Fruit fly (Drosophila melanogaster): ENCODE results near the gene CG8420.

CG8420 gene

DNA sequence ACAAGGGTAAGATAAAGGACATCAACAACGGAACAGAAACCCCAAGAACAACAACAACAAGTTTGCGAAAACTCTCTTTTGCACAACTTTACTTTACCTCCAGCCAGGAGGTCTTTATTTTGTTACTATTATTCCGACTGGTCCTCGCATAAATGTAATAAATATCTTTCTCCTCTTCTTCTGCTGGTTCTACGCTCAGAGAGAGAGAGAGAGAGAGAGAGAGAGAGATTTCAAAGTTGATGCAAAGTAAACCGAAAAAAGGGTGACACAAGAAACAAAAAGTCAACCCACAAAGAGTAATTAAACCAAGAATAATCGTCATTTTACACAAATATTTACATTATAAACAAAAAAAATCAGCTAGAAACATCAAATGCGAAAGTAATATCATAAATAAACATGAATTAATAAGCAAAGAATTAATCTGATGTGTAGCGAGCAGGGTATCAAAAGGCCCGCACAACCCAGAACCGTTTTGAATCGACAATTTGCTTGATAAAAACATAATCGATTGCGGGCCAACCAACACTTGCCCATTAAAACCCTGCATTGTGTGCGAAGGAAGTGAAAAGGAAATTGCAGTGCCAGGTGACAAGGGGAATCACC lies 16.4 kb upstream of the CG8420 start:
- TF ChIP-seq CG5204 (GFP tag; optimal IDR thresholded peaks at IDR 0.05) = no peak
- peak; percentile 46 for TF ChIP-seq bab1 (GFP tag; optimal IDR thresholded peaks at IDR 0.05)

DNA sequence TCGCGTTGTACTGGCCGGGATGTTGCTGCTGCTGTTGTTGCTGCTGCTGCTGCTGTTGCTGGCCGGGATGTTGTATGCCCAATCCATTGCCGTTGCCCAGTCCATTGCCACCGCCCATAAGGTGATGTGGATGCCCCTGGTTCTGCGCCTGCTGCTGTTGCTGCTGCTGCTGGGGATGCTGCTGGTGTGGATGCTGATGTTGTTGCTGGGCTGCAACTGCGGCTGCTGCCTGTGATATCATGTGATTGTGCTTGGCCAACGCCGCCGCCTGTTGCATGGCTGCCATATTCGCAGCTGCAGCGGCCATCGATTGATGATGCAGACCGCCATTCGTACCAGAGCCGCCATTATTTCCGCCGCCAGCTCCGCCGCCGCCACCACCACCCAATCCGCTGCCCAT lies 14.1 kb upstream of the CG8420 start:
- TF ChIP-seq ovo (GFP tag; optimal IDR thresholded peaks at IDR 0.05) (no peak), CG1620 (GFP tag; optimal IDR thresholded peaks at IDR 0.05) (no peak), Mnt (GFP tag; optimal IDR thresholded peaks at IDR 0.05) (no peak), CG7045 (GFP tag; optimal IDR thresholded peaks at IDR 0.05) (no peak), Crg-1 (GFP tag; optimal IDR thresholded peaks at IDR 0.05) (no peak), cnc (optimal IDR thresholded peaks at IDR 0.05) (no peak), Clk (GFP tag; optimal IDR thresholded peaks at IDR 0.05) (no peak), Hr96 (GFP tag; optimal IDR thresholded peaks at IDR 0.05) (no peak), CG12768 (GFP tag; optimal IDR thresholded peaks at IDR 0.05) (no peak), CG5204 (GFP tag; optimal IDR thresholded peaks at IDR 0.05) (no peak), cic (GFP tag; optimal IDR thresholded peaks at IDR 0.05) (no peak), CG11617 (GFP tag; optimal IDR thresholded peaks at IDR 0.05) (no peak), bab1 (GFP tag; optimal IDR thresholded peaks at IDR 0.05) (no peak), CG33017 (tag; optimal IDR thresholded peaks at IDR 0.05) (no peak), toe (GFP tag; optimal IDR thresholded peaks at IDR 0.05) (no peak), pad (GFP tag; optimal IDR thresholded peaks at IDR 0.05) (no peak), CG14711 (tag; optimal IDR thresholded peaks at IDR 0.05) (no peak), CG7101 (tag; optimal IDR thresholded peaks at IDR 0.05) (no peak), kay (GFP tag; ENCODE audit: borderline replicate concordance) (no peak)

DNA sequence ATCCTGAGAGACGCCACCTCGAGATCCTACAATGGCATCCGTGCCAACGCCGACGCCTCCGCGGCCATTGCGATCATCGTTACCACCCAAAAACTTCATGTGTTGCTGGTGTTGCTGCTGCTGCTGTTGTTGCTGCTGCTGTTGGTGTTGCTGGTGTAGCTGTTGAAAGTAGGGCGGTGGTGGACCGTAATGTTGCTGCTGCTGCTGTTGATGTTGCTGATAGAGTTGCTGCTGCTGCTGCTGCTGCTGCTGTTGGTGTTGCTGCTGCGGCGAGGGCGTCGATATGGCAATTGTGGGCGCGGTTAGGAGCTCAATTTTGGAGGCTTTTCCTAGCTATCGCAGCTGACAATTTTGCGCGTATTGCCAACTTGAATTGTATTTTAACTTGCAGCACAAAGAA lies 12.7 kb upstream of the CG8420 start:
- TF ChIP-seq CG5204 (GFP tag; optimal IDR thresholded peaks at IDR 0.05) = no peak
- TF ChIP-seq bab1 (GFP tag; optimal IDR thresholded peaks at IDR 0.05) = no peak
- no peak for TF ChIP-seq CG12768 (GFP tag; optimal IDR thresholded peaks at IDR 0.05)
- no peak for TF ChIP-seq toe (GFP tag; optimal IDR thresholded peaks at IDR 0.05)
- no peak for TF ChIP-seq kay (GFP tag; ENCODE audit: borderline replicate concordance)
- TF ChIP-seq CG7101 (tag; optimal IDR thresholded peaks at IDR 0.05) = no peak
- no peak for TF ChIP-seq CG11617 (GFP tag; optimal IDR thresholded peaks at IDR 0.05)
- no peak for TF ChIP-seq tj (GFP tag; optimal IDR thresholded peaks at IDR 0.05)
- TF ChIP-seq CG7045 (GFP tag; optimal IDR thresholded peaks at IDR 0.05) = no peak
- TF ChIP-seq ovo (GFP tag; optimal IDR thresholded peaks at IDR 0.05) = no peak
- TF ChIP-seq Mnt (GFP tag; optimal IDR thresholded peaks at IDR 0.05) = no peak
- TF ChIP-seq Hr96 (GFP tag; optimal IDR thresholded peaks at IDR 0.05) = no peak
- no peak for TF ChIP-seq cnc (optimal IDR thresholded peaks at IDR 0.05)
- TF ChIP-seq CG33017 (tag; optimal IDR thresholded peaks at IDR 0.05) = no peak
- no peak for TF ChIP-seq CG14711 (tag; optimal IDR thresholded peaks at IDR 0.05)
- no peak for TF ChIP-seq Crg-1 (GFP tag; optimal IDR thresholded peaks at IDR 0.05)

DNA sequence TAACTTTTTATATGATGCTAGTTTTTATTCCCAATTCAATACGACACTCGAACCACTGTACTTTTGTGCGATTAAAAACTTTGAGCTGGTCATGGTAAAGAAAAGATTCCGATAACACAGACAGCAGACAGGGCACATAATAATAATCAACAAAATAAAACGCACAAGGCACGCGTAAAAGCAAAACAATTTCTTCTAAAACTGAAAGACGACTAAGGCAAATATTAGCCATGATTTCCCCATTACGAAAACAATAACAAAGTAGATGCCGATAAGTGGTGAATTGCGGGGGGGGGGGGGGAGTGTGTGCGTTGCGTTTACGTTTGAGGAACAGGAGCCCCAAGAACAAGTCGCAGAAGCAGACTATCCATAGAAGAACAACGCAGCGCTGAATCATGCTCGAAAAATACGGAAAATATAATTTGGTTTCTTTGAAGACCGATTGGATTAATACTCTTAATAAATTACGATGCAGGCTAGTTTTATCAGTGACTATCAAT lies 11.6 kb upstream of the CG8420 start:
- TF ChIP-seq CG33017 (tag; optimal IDR thresholded peaks at IDR 0.05) (no peak), Hr96 (GFP tag; optimal IDR thresholded peaks at IDR 0.05) (no peak), CG14711 (tag; optimal IDR thresholded peaks at IDR 0.05) (no peak), Crg-1 (GFP tag; optimal IDR thresholded peaks at IDR 0.05) (no peak), bab1 (GFP tag; optimal IDR thresholded peaks at IDR 0.05) (no peak), CG7101 (tag; optimal IDR thresholded peaks at IDR 0.05) (no peak), toe (GFP tag; optimal IDR thresholded peaks at IDR 0.05) (no peak), CG5204 (GFP tag; optimal IDR thresholded peaks at IDR 0.05) (no peak), cnc (optimal IDR thresholded peaks at IDR 0.05) (no peak), kay (GFP tag; ENCODE audit: borderline replicate concordance) (no peak), Mnt (GFP tag; optimal IDR thresholded peaks at IDR 0.05) (no peak)

DNA sequence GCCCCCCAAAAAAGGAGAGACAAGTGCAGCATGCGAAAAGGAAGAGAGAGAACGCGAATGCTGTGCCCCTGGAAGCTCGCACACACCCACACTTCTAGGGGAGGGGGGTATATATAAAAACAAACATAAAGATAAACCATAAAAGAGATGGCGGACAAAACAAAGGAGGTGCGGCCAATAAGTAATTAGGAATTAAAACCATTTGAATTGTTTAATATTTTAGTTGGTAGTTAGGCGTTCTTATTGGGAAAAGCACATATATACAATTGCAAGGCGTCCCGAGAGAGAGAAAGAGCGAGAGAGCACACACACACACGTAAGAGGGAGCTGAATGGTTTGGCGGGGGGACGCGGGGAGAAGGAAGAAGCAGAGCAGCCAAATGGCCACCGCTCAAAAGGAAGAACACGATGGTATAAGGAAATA lies 10.4 kb upstream of the CG8420 start:
- no peak for TF ChIP-seq CG1620 (GFP tag; optimal IDR thresholded peaks at IDR 0.05)
- TF ChIP-seq Hr96 (GFP tag; optimal IDR thresholded peaks at IDR 0.05) = no peak
- TF ChIP-seq CG7045 (GFP tag; optimal IDR thresholded peaks at IDR 0.05) = no peak
- peak; percentile 38 for TF ChIP-seq pad (GFP tag; optimal IDR thresholded peaks at IDR 0.05)
- TF ChIP-seq bab1 (GFP tag; optimal IDR thresholded peaks at IDR 0.05) = no peak
- no peak for TF ChIP-seq cic (GFP tag; optimal IDR thresholded peaks at IDR 0.05)
- no peak for TF ChIP-seq Crg-1 (GFP tag; optimal IDR thresholded peaks at IDR 0.05)
- no peak for TF ChIP-seq tj (GFP tag; optimal IDR thresholded peaks at IDR 0.05)
- no peak for TF ChIP-seq CG12768 (GFP tag; optimal IDR thresholded peaks at IDR 0.05)

DNA sequence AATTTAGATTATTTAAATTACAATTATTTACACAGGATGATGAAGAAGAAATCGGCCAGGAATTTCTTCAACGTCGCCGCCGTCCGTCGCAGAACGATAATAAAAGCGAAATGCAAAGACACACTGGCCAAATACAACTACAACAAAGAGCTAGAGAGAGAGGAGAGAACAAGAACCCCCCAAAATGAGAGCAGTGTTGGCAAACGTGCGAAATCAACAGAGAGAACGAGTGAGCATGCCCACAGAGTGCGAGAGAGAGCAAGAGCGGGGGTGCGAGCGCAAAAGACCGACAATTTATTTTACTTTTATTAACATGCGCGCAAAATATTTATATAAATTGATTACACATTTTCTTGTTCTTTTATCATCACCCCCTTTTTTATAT lies 9.6 kb upstream of the CG8420 start:
- TF ChIP-seq kay (GFP tag; ENCODE audit: borderline replicate concordance) (peak; percentile 71), cic (GFP tag; optimal IDR thresholded peaks at IDR 0.05) (no peak), CG12768 (GFP tag; optimal IDR thresholded peaks at IDR 0.05) (peak; percentile 87), Crg-1 (GFP tag; optimal IDR thresholded peaks at IDR 0.05) (peak; percentile 31), CG1620 (GFP tag; optimal IDR thresholded peaks at IDR 0.05) (peak; percentile 29), Clk (GFP tag; optimal IDR thresholded peaks at IDR 0.05) (peak; percentile 62), CG5204 (GFP tag; optimal IDR thresholded peaks at IDR 0.05) (no peak), toe (GFP tag; optimal IDR thresholded peaks at IDR 0.05) (peak; percentile 54), CG7045 (GFP tag; optimal IDR thresholded peaks at IDR 0.05) (peak; percentile 41), Mnt (GFP tag; optimal IDR thresholded peaks at IDR 0.05) (peak; percentile 75), CG33017 (tag; optimal IDR thresholded peaks at IDR 0.05) (peak; percentile 76), pad (GFP tag; optimal IDR thresholded peaks at IDR 0.05) (peak; percentile 59), ovo (GFP tag; optimal IDR thresholded peaks at IDR 0.05) (peak; percentile 30), CG14711 (tag; optimal IDR thresholded peaks at IDR 0.05) (peak; percentile 29), bab1 (GFP tag; optimal IDR thresholded peaks at IDR 0.05) (peak; percentile 8), CG11617 (GFP tag; optimal IDR thresholded peaks at IDR 0.05) (no peak), tj (GFP tag; optimal IDR thresholded peaks at IDR 0.05) (peak; percentile 7), cnc (optimal IDR thresholded peaks at IDR 0.05) (no peak), Hr96 (GFP tag; optimal IDR thresholded peaks at IDR 0.05) (peak; percentile 17), CG7101 (tag; optimal IDR thresholded peaks at IDR 0.05) (peak; percentile 64)

All from whole organism, adult.